Worm (Caenorhabditis elegans) whole organism, dauer: ENCODE measurements around the gene Y45F10C.2.

ENCODE experiments used
- unc-62 ChIP-seq: sonication (generic microtip); optimal IDR thresholded peaks from 2 replicates; lab custom pipeline; 2017; ENCODE audit warnings: missing biosample characterization, missing genetic modification reagents, missing genetic modification characterization

The Y45F10C.2 gene

ce11 chrIV:13639027-13639426 lies 23.4 kb downstream of the Y45F10C.2 start, which contains the start of gene ugt-22:
Gene ugt-22, plus strand, starts transcription at chrIV:13639260.
- TF ChIP-seq unc-62 (GFP tag; lab: Kevin White, UChicago): no peak

- no peak for TF ChIP-seq unc-62 (GFP tag; lab: Kevin White, UChicago)
Observed at ce11 chrIV:13636975-13637374, 25.5 kb downstream of the Y45F10C.2 start, which contains the start of gene C08F11.7. Gene C08F11.7, plus strand, starts transcription at chrIV:13637275.

- no peak for TF ChIP-seq unc-62 (GFP tag; lab: Kevin White, UChicago)
Observed at ce11 chrIV:13633165-13633564, 29.3 kb downstream of the Y45F10C.2 start, which contains the start of gene fbxa-98. Gene fbxa-98, plus strand, starts transcription at chrIV:13633407.

DNA sequence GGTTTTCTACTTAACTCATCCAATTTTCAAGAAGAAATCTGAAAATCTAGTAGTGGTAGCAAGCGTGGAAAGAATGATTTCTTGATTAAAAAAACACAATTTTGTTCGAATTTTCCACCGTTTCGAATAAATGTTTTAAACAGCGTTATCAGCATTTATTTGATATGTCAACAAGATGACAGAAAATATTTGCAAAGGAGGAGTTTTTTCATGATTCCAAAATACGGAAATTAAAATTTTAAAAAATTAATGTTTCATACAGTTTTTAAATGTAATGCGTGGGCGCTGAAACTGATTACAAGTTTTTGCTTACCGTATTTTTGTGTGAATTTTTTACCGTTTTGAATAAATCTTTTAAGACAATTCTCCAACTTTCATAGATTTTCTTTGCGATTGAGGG lies 29.9 kb downstream of the Y45F10C.2 start:
- no peak for TF ChIP-seq unc-62 (GFP tag; lab: Kevin White, UChicago)

DNA sequence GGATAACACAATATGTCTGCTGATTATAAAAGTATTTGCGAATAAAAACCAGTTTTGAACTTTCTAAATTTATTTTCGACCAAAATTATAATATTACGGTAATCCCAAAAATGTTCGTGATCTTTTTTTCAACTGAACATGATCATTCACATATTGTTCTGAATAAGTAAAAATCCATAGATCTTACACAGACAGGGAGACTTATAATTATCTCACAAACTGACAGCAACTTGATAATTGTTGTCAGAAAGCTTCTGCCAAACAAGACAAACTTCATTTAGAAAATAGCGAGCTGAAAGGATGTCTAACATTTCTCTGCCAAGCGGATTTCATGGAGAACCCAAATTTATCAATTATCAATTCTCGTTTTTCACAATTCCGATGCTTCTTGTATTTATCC lies 36.0 kb downstream of the Y45F10C.2 start, which contains the start of gene sru-21:
TSS of gene sru-21 (plus strand) at position 301 of the 400 bp plus-strand sequence.
- TF ChIP-seq unc-62 (GFP tag; lab: Kevin White, UChicago): no peak

DNA sequence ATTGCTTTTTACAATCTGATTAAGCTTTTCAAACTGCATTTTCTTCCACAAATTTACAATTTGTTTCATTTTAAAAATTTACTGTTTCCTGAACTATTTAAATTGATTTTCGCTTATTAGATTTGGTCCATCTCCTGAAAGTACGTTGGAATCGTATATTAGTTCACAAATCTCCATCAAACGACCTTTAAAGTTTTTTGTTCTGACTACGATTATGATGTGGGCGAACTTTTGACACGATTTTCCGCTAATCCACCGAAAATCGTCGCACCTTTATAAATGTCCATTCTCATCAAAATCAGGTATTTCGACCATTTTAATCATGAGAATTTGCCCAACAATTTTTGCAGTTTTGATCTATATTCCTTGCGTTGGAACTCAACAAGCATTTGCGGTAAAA lies 38.9 kb downstream of the Y45F10C.2 start, which contains the start of gene C08F11.1:
TSS of gene C08F11.1 (plus strand) at position 301 of the 400 bp plus-strand sequence.
- TF ChIP-seq unc-62 (GFP tag; lab: Kevin White, UChicago): no peak

DNA sequence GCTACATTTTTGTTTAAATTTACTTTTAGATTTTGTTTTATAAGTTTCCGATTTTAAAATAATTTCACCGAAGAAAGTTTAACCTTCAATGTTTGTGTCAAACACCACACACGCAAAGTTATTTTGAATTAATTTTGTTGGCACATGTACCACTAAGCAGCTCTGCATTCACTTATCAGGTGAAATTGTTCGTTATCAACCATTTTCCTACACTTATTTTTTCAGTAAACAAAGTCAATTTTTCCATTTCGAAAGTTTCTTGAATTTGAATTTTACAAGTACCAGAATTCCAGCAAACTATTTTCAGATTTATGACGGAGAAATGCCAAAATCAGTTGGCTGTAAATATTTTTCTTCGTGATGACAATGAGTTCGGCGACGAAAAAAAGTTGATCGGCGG lies 43.3 kb downstream of the Y45F10C.2 start, which contains the start of gene C08F11.3:
TSS of gene C08F11.3 (plus strand) at position 301 of the 400 bp plus-strand sequence.
- no peak for TF ChIP-seq unc-62 (GFP tag; lab: Kevin White, UChicago)
